Fruit fly (Drosophila melanogaster) S2 (cell line): ENCODE data around the gene Ntl.
"Not testable (repeated sequence)": the region's sequence is repeated elsewhere in the genome, so short reads cannot be mapped to it uniquely, and the experiment has no call there.

ENCODE experiments used
- CG8478 ChIP-seq: fragments of >200 bp; optimal IDR thresholded peaks from 2 replicates; lab custom pipeline; 2018
- CTCF ChIP-seq, 2 experiments: fragments of >200 bp; optimal IDR thresholded peaks; 2 replicates each; lab custom pipeline; 2018

- TF ChIP-seq CTCF (optimal IDR thresholded peaks at IDR 0.05; lab: Kevin White, UChicago); CG8478: not testable (repeated sequence)
Observed at dm6 chr2L:7738709-7739108, 28.0 kb downstream of the Ntl start, which contains the start of gene CG31904.
